Fruit fly (Drosophila melanogaster) whole organism, embryonic: Measurements from ENCODE around the gene Cpr11B.

Experiments used
- Aef1 ChIP-seq: fragments of 200-800 bp; sonication (Bioruptor generic); IDR thresholded peaks from 3 replicates; pipeline ENCODE4 v1.3.6; 2022; ENCODE audit warnings: missing biosample characterization, missing genetic modification characterization
- CG11247 ChIP-seq: fragments of 200-800 bp; sonication (Bioruptor generic); IDR thresholded peaks from 2 replicates; pipeline ENCODE4 v1.3.6; 2022; ENCODE audit warnings: missing biosample characterization, missing genetic modification characterization
- CG11504 ChIP-seq: fragments of 200-800 bp; sonication (Bioruptor generic); optimal IDR thresholded peaks from 3 replicates; lab custom pipeline; 2019; ENCODE audit warnings: missing biosample characterization, mild to moderate bottlenecking, missing genetic modification characterization, moderate library complexity
- CG14014 ChIP-seq: fragments of 200-800 bp; sonication (Bioruptor generic); IDR thresholded peaks from 2 replicates; pipeline ENCODE4 v1.3.6; 2022; ENCODE audit warnings: missing biosample characterization, missing genetic modification characterization
- CG17359 ChIP-seq: fragments of 200-800 bp; sonication (Bioruptor generic); optimal IDR thresholded peaks from 3 replicates; lab custom pipeline; 2018; ENCODE audit warnings: missing biosample characterization, mild to moderate bottlenecking, missing genetic modification characterization, moderate library complexity
- CG2129 ChIP-seq: fragments of 200-800 bp; sonication (Bioruptor generic); IDR thresholded peaks from 2 replicates; pipeline ENCODE4 v1.3.6; 2022; ENCODE audit warnings: missing biosample characterization, missing genetic modification characterization; ENCODE audit not compliant: partially characterized antibody
- CG33213 ChIP-seq: fragments of 200-800 bp; sonication (Bioruptor generic); optimal IDR thresholded peaks from 3 replicates; lab custom pipeline; 2016; ENCODE audit warnings: missing biosample characterization, missing genetic modification characterization
- CG42726 ChIP-seq: fragments of 200-800 bp; sonication (Bioruptor generic); IDR thresholded peaks from 2 replicates; pipeline ENCODE4 v1.3.6; 2022; ENCODE audit warnings: missing biosample characterization, missing genetic modification characterization; ENCODE audit not compliant: partially characterized antibody
- CG4328 ChIP-seq: fragments of 200-800 bp; sonication (Bioruptor generic); optimal IDR thresholded peaks from 3 replicates; lab custom pipeline; 2017; ENCODE audit warnings: missing biosample characterization, missing genetic modification reagents, missing genetic modification characterization
- CG43689 ChIP-seq: fragments of 200-800 bp; sonication (Bioruptor generic); IDR thresholded peaks from 2 replicates; pipeline ENCODE4 v1.3.6; 2022; ENCODE audit warnings: missing biosample characterization, missing genetic modification characterization
- CG6175 ChIP-seq: fragments of 200-800 bp; sonication (Bioruptor generic); IDR thresholded peaks from 3 replicates; pipeline ENCODE4 v1.3.6; 2022; ENCODE audit warnings: missing biosample characterization, missing genetic modification characterization
- CG6272 ChIP-seq: fragments of 200-800 bp; sonication (Bioruptor generic); IDR thresholded peaks from 2 replicates; pipeline ENCODE4 v1.3.6; 2022; ENCODE audit warnings: missing biosample characterization, missing genetic modification characterization
- CG6765 ChIP-seq: fragments of 200-800 bp; sonication (Bioruptor generic); optimal IDR thresholded peaks from 3 replicates; lab custom pipeline; 2017; ENCODE audit warnings: missing biosample characterization, mild to moderate bottlenecking, missing genetic modification characterization
- CG7987 ChIP-seq: fragments of 200-800 bp; sonication (Bioruptor generic); optimal IDR thresholded peaks from 2 replicates; lab custom pipeline; 2018; ENCODE audit warnings: missing biosample characterization, mild to moderate bottlenecking, missing genetic modification characterization, moderate library complexity
- CG9817 ChIP-seq: fragments of 200-800 bp; sonication (Bioruptor generic); optimal IDR thresholded peaks from 2 replicates; lab custom pipeline; 2018; ENCODE audit warnings: missing biosample characterization, mild to moderate bottlenecking, missing genetic modification characterization, moderate library complexity
- CHES-1-like ChIP-seq: fragments of 200-800 bp; sonication (Bioruptor generic); optimal IDR thresholded peaks from 2 replicates; lab custom pipeline; 2016; ENCODE audit warnings: missing biosample characterization, missing genetic modification characterization
- Camta ChIP-seq: fragments of 200-800 bp; sonication (Bioruptor generic); optimal IDR thresholded peaks from 2 replicates; lab custom pipeline; 2016; ENCODE audit warnings: missing biosample characterization, missing genetic modification characterization
- Dad ChIP-seq: fragments of 200-800 bp; sonication (Bioruptor generic); optimal IDR thresholded peaks from 3 replicates; lab custom pipeline; 2016; ENCODE audit warnings: missing biosample characterization, missing genetic modification characterization
- Dek ChIP-seq: fragments of 200-800 bp; sonication (Bioruptor generic); optimal IDR thresholded peaks from 3 replicates; lab custom pipeline; 2019; ENCODE audit warnings: missing biosample characterization, mild to moderate bottlenecking, missing genetic modification characterization, moderate library complexity
- Elba2 ChIP-seq: fragments of 200-800 bp; sonication (Bioruptor generic); optimal IDR thresholded peaks from 3 replicates; lab custom pipeline; 2016; ENCODE audit warnings: missing biosample characterization, missing genetic modification characterization
- Ets65A ChIP-seq: fragments of 200-800 bp; sonication (Bioruptor generic); peaks from one replicate; lab custom pipeline; 2016; ENCODE audit warnings: missing biosample characterization, missing genetic modification characterization
- Hr3 ChIP-seq: fragments of 200-800 bp; sonication (Bioruptor generic); optimal IDR thresholded peaks from 3 replicates; lab custom pipeline; 2016; ENCODE audit warnings: missing biosample characterization, missing genetic modification characterization
- Hr39 ChIP-seq: fragments of >200 bp; optimal IDR thresholded peaks from 2 replicates; lab custom pipeline; 2017
- Sry-δ ChIP-seq: fragments of 200-800 bp; sonication (Bioruptor generic); optimal IDR thresholded peaks from 2 replicates; lab custom pipeline; 2016; ENCODE audit warnings: missing biosample characterization, missing genetic modification characterization
- abd-A ChIP-seq: fragments of 200-800 bp; sonication (Bioruptor generic); optimal IDR thresholded peaks from 3 replicates; lab custom pipeline; 2019; ENCODE audit warnings: missing biosample characterization, mild to moderate bottlenecking, missing genetic modification characterization, moderate library complexity
- ato ChIP-seq: fragments of 200-800 bp; sonication (Bioruptor generic); IDR thresholded peaks from 2 replicates; pipeline ENCODE4 v1.3.6; 2022; ENCODE audit warnings: missing biosample characterization, missing genetic modification characterization; ENCODE audit not compliant: partially characterized antibody
- bbx ChIP-seq: fragments of 200-800 bp; sonication (Bioruptor generic); IDR thresholded peaks from 2 replicates; pipeline ENCODE4 v1.3.6; 2022; ENCODE audit warnings: missing biosample characterization, missing genetic modification characterization; ENCODE audit not compliant: partially characterized antibody
- btn ChIP-seq: fragments of 200-800 bp; sonication (Bioruptor generic); optimal IDR thresholded peaks from 2 replicates; lab custom pipeline; 2016; ENCODE audit warnings: missing biosample characterization, missing genetic modification characterization
- cad ChIP-seq: fragments of >200 bp; optimal IDR thresholded peaks from 2 replicates; lab custom pipeline; 2017; ENCODE audit warnings: missing biosample characterization, missing genetic modification characterization
- caup ChIP-seq: fragments of 200-800 bp; sonication (Bioruptor generic); optimal IDR thresholded peaks from 3 replicates; lab custom pipeline; 2017; ENCODE audit warnings: missing biosample characterization, mild to moderate bottlenecking, missing genetic modification characterization, moderate library complexity; ENCODE audit not compliant: severe bottlenecking
- chn ChIP-seq: fragments of 200-800 bp; sonication (Bioruptor generic); optimal IDR thresholded peaks from 2 replicates; lab custom pipeline; 2016; ENCODE audit warnings: missing biosample characterization, missing genetic modification characterization
- danr ChIP-seq: fragments of 200-800 bp; sonication (Bioruptor generic); IDR thresholded peaks from 2 replicates; pipeline ENCODE4 v1.3.6; 2022; ENCODE audit warnings: missing biosample characterization, missing genetic modification characterization
- dmrt99B ChIP-seq: fragments of 200-800 bp; sonication (Bioruptor generic); optimal IDR thresholded peaks from 2 replicates; lab custom pipeline; 2018; ENCODE audit warnings: missing biosample characterization, mild to moderate bottlenecking, missing genetic modification characterization, moderate library complexity
- fd96Cb ChIP-seq: fragments of 200-800 bp; sonication (Bioruptor generic); optimal IDR thresholded peaks from 2 replicates; lab custom pipeline; 2018; ENCODE audit warnings: missing biosample characterization, mild to moderate bottlenecking, missing genetic modification characterization, moderate library complexity
- gce ChIP-seq: fragments of 200-800 bp; sonication (Bioruptor generic); IDR thresholded peaks from 3 replicates; pipeline ENCODE4 v1.3.6; 2022; ENCODE audit warnings: missing biosample characterization, missing genetic modification characterization
- hb ChIP-seq: fragments of 200-800 bp; sonication (Bioruptor generic); IDR thresholded peaks from 3 replicates; pipeline ENCODE4 v1.3.6; 2022; ENCODE audit warnings: missing biosample characterization, missing genetic modification characterization; ENCODE audit not compliant: partially characterized antibody
- jing ChIP-seq: fragments of 200-800 bp; sonication (Bioruptor generic); optimal IDR thresholded peaks from 2 replicates; lab custom pipeline; 2018; ENCODE audit warnings: missing biosample characterization, mild to moderate bottlenecking, missing genetic modification characterization
- ken ChIP-seq: fragments of 200-800 bp; sonication (Bioruptor generic); IDR thresholded peaks from 3 replicates; pipeline ENCODE4 v1.3.6; 2022; ENCODE audit warnings: missing biosample characterization, missing genetic modification characterization
- nmo ChIP-seq: fragments of 200-800 bp; sonication (Bioruptor generic); optimal IDR thresholded peaks from 2 replicates; lab custom pipeline; 2018; ENCODE audit warnings: missing biosample characterization, mild to moderate bottlenecking, missing genetic modification characterization, moderate library complexity
- pros ChIP-seq: fragments of 200-800 bp; sonication (Bioruptor generic); optimal IDR thresholded peaks from 3 replicates; lab custom pipeline; 2019; ENCODE audit warnings: missing biosample characterization, mild to moderate bottlenecking, missing genetic modification characterization, moderate library complexity
- pum ChIP-seq: fragments of 200-800 bp; sonication (Bioruptor generic); optimal IDR thresholded peaks from 2 replicates; lab custom pipeline; 2016; ENCODE audit warnings: missing biosample characterization, missing genetic modification characterization
- salm ChIP-seq: fragments of 200-800 bp; sonication (Bioruptor generic); optimal IDR thresholded peaks from 2 replicates; lab custom pipeline; 2018; ENCODE audit warnings: missing biosample characterization, mild to moderate bottlenecking, missing genetic modification characterization
- sens ChIP-seq: fragments of 200-800 bp; sonication (Bioruptor generic); peaks from one replicate; lab custom pipeline; 2016; ENCODE audit warnings: missing biosample characterization, missing genetic modification characterization
- sim ChIP-seq: fragments of 200-800 bp; sonication (Bioruptor generic); IDR thresholded peaks from 2 replicates; pipeline ENCODE4 v1.3.6; 2022; ENCODE audit warnings: missing biosample characterization, missing genetic modification characterization
- ssp ChIP-seq: fragments of 200-800 bp; sonication (Bioruptor generic); IDR thresholded peaks from 2 replicates; pipeline ENCODE4 v1.3.6; 2022; ENCODE audit warnings: missing biosample characterization, missing genetic modification characterization
- stwl ChIP-seq: fragments of 200-800 bp; sonication (Bioruptor generic); optimal IDR thresholded peaks from 3 replicates; lab custom pipeline; 2018; ENCODE audit warnings: missing biosample characterization, mild to moderate bottlenecking, missing genetic modification characterization, moderate library complexity
- usp ChIP-seq: fragments of >200 bp; optimal IDR thresholded peaks from 2 replicates; lab custom pipeline; 2017; ENCODE audit warnings: missing biosample characterization, missing genetic modification characterization
- vvl ChIP-seq: fragments of 200-800 bp; sonication (Bioruptor generic); IDR thresholded peaks from 2 replicates; pipeline ENCODE4 v1.3.6; 2022; ENCODE audit warnings: missing biosample characterization, missing genetic modification characterization
- wor ChIP-seq: fragments of 200-800 bp; sonication (Bioruptor generic); IDR thresholded peaks from 2 replicates; pipeline ENCODE4 v1.3.6; 2022; ENCODE audit warnings: missing biosample characterization, missing genetic modification characterization

Gene Cpr11B

dm6 chrX:12582984-12583869 lies 30.3 kb downstream of the Cpr11B start, which contains the start of gene Pits (continued):
- TF ChIP-seq CG7987 (GFP tag; lab: Kevin White, UChicago) (peak; percentile 90), Sry-δ (peak; percentile 46), pum (GFP tag; lab: Kevin White, UChicago) (no peak), CHES-1-like (GFP tag; lab: Kevin White, UChicago) (peak; percentile 78), fd96Cb (tag; lab: Kevin White, UChicago) (peak; percentile 26), salm (tag; lab: Kevin White, UChicago) (no peak), jing (GFP tag; lab: Kevin White, UChicago) (no peak), Aef1 (no peak; the same call in 2 of the 3 replicates), wor (GFP tag; lab: Robert Waterston, UW) (no peak), btn (GFP tag; lab: Kevin White, UChicago) (peak; percentile 7), Hr3 (GFP tag; lab: Kevin White, UChicago) (peak; percentile 16), hb (GFP tag; lab: Robert Waterston, UW) (no peak), sim (GFP tag; lab: Robert Waterston, UW) (no peak), CG11504 (tag; lab: Kevin White, UChicago) (peak; percentile 61), usp (no peak), Hr39 (lab: Kevin White, UChicago) (no peak), danr (no peak), CG6765 (GFP tag; lab: Kevin White, UChicago) (peak; percentile 33), vvl (GFP tag; lab: Robert Waterston, UW) (peak; percentile 43), sens (GFP tag; lab: Kevin White, UChicago) (peak; percentile 70), pros (GFP tag; lab: Kevin White, UChicago) (peak; percentile 95), CG11247 (GFP tag; lab: Robert Waterston, UW) (no peak), CG43689 (GFP tag; lab: Robert Waterston, UW) (no peak), chn (GFP tag; lab: Kevin White, UChicago) (peak; percentile 16), caup (GFP tag; lab: Kevin White, UChicago) (peak; percentile 75), nmo (GFP tag; lab: Kevin White, UChicago) (peak; percentile 54), dmrt99B (tag; lab: Kevin White, UChicago) (peak; percentile 24), Dek (tag; lab: Kevin White, UChicago) (peak; percentile 42), ato (GFP tag; lab: Robert Waterston, UW) (peak; percentile 42; the same call in 1 of the 2 replicates), bbx (GFP tag; lab: Robert Waterston, UW) (peak; percentile 71), ssp (GFP tag; lab: Robert Waterston, UW) (no peak), Camta (peak; percentile 12), stwl (tag; lab: Kevin White, UChicago) (no peak), CG33213 (GFP tag; lab: Kevin White, UChicago) (peak; percentile 87), Dad (peak; percentile 53), ken (peak; percentile 9; the same call in 2 of the 3 replicates), CG4328 (GFP tag; lab: Kevin White, UChicago) (no peak), CG6272 (GFP tag; lab: Robert Waterston, UW) (no peak), CG17359 (tag; lab: Kevin White, UChicago) (peak; percentile 38), Ets65A (GFP tag; lab: Kevin White, UChicago) (peak; percentile 92), CG2129 (GFP tag; lab: Robert Waterston, UW) (no peak), cad (no peak), abd-A (tag; lab: Kevin White, UChicago) (peak; percentile 85), CG14014 (GFP tag; lab: Robert Waterston, UW) (peak; percentile 27; the same call in 1 of the 2 replicates), CG9817 (tag; lab: Kevin White, UChicago) (peak; percentile 62), Elba2 (GFP tag; lab: Kevin White, UChicago) (no peak), gce (peak; percentile 52; the same call in 2 of the 3 replicates), CG42726 (peak; percentile 80), CG6175 (GFP tag; lab: Robert Waterston, UW) (peak; percentile 71; the same call in 2 of the 3 replicates)
